Fruit fly (Drosophila melanogaster): ENCODE data around the gene CG17855.

CG17855 gene

DNA sequence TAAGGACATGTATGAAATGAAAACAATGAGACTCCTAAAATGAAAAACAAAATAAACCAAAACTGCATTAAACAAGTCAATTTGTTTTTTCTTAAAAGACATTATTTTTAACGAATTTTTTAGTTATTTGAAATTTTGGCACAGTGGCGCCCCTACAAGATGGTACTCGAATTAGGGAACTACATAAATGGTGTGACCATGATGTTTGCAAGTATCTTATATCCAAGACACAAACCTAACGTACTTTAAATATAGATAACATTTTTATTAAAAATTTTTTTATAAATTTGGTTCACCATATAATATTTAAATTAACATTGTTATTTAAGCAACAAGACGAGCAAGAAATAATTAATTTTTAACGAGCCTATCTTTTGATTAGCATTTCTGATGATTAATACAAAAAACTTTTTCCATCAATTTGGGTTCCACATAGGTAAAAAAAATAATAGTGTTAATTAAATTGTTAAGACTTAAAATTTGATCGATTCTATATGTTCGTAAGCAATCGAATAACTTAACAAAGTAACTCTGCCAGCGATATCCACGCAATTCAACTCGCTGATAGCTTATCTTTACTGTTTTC, at the start of gene CG17855:
Gene CG17855, plus strand, starts transcription at position 536 of the 586 bp plus-strand sequence.
- no peak for TF ChIP-seq EcR (GFP tag; optimal IDR thresholded peaks at IDR 0.05)
- TF ChIP-seq psq (optimal IDR thresholded peaks at IDR 0.05), result no peak
- no peak for TF ChIP-seq pan (optimal IDR thresholded peaks at IDR 0.05)
- no peak for TF ChIP-seq usp (GFP tag; optimal IDR thresholded peaks at IDR 0.05)
- no peak for TF ChIP-seq Dll (optimal IDR thresholded peaks at IDR 0.05)
- no peak for TF ChIP-seq CG8478 (optimal IDR thresholded peaks at IDR 0.05)

DNA sequence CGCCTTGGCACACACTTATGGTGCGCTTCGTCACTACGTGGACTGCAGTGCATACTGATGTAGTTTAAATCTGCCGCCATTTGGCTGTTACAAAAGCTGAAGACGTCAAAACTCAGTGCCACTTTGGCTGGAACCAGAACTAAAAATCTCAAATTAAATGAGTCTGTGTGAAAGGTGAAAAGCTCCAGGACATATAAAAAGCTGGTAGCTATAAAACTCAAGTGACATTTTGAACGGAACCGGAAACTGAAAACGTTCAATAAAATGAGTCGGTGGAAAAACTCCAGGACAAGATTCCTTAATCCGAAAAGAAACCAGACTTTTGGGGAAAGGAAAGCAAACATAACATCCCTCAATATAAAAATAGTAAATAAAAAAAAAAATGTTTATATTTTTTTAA, 49.5 kb upstream of the CG17855 start:
- no peak for TF ChIP-seq EcR (GFP tag; optimal IDR thresholded peaks at IDR 0.05)
- no peak for TF ChIP-seq psq (optimal IDR thresholded peaks at IDR 0.05)

DNA sequence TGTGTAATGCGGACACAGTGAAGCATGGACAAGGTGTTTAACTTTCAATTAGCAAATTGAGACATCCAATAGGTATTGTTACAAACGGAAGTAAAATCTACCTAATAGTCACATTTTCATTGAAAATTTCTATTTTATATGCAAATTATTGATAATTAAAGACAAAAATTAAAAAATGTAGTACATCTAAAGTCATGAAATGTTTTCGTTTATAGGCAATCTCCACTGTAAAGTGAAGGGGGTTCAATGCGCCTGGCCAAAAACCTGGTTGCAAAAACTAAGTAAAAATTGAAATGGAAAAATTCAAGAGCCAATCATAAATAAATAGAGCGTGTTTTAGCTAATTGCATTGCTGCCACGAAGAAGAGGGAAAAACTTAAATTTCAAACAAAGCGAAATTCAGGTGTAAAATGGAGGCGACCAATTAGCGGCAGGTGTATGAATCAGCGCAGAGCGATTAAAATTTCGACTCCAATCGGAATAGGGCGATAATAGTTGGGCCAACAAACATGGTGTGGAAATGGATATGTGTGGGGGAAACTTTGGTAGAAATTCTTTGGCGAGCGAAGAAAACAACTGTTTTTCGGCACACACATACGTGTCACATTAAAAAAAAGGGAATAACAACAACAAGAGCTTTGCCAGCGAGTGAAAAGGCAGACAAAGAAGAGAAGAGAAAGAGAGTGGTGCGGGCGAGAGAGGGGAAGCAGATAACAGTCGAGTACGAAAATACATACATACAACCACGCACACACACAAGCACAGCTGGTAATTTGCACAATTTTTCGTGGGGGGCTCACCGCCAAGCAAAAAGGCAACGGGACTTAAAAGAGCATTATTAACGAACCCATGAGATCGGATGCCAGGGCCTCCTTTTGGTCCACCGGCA, 46.7 kb upstream of the CG17855 start:
- TF ChIP-seq usp (GFP tag; optimal IDR thresholded peaks at IDR 0.05), result no peak
- TF ChIP-seq EcR (GFP tag; optimal IDR thresholded peaks at IDR 0.05), result peak in 1 of 2 experiments; percentile 59

DNA sequence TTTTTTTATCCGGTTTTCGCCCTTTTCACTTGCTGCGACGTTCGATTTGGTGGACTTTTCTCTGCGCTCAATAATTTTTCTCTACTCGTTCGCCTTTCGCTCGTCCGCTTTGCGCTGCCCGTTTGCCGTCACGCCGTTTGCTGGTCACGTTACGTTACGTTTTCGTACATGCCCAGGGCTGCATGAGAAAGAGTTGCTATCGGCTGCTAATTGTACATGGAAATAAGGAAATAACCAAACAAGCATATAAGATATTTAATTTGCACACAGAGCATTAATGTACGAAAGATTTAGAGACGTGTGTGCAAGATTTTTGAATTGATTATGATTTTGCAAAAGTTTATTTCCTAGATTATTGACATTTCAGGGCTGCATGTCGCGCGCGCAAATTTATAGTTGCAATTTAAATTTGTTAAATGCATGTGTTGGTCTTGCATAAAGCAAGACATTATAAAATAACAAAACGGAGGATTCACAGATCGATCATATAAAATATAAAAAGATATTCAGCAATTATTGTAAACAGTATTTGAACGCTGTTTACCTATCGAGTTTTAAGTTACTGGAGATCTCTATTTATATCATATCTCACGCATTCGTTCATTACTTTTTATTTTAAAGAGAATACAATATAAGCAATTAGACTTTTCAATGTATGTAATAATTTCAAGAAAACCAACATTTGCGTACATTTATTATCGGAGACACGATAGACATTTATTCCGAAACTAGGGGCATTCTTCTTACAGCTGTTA, 45.5 kb upstream of the CG17855 start, which contains the start of gene Gdi:
Gene Gdi, minus strand, starts transcription at position 214 of the 755 bp plus-strand sequence.
- TF ChIP-seq psq (optimal IDR thresholded peaks at IDR 0.05) (peak; percentile 3), usp (GFP tag; optimal IDR thresholded peaks at IDR 0.05) (no peak)

DNA sequence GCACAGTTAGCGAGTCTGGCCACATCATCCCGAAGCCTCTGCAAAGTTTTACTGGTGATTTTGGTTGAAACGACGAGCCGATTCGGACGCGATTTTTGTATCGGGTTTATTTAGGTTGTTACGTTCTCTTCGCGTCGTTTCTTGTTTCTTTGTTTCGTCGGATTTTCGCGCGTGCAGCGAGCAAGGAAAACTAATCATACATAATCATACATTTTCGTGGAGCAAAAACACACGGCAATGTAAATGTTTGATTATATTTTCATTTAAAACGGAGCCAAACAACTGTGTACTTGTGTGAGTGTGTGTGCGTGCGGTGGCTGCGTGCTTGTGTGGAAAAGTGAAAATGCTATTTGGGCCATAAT, 44.9 kb upstream of the CG17855 start, which contains the start of gene CG33298:
Gene CG33298, plus strand, starts transcription at position 57 of the 362 bp plus-strand sequence.
- no peak for TF ChIP-seq psq (optimal IDR thresholded peaks at IDR 0.05)
- no peak for TF ChIP-seq usp (GFP tag; optimal IDR thresholded peaks at IDR 0.05)
- no peak for TF ChIP-seq pan (optimal IDR thresholded peaks at IDR 0.05)
- TF ChIP-seq CG8478 (optimal IDR thresholded peaks at IDR 0.05), result no peak
- no peak for TF ChIP-seq EcR (GFP tag; optimal IDR thresholded peaks at IDR 0.05)
- no peak for TF ChIP-seq Dll (optimal IDR thresholded peaks at IDR 0.05)

DNA sequence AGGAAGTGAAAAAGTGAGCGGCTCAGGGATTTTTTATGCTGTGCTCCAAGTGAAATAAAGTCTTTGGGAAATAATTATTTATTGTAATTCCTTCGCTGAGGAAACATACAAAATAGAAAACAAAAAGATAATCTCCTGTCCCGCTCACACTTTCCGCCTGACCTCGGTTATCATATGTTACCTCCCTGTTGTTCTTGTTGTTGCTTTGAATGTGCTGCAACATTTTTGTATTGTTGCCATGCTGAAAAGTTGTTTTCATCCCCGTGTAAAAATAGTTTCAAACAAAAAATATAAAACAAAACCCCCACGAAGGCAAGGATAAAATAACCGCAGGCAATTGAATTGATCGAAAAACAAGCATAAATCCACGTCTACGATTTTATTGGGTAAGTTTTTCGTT, 44.5 kb upstream of the CG17855 start:
- TF ChIP-seq pan (optimal IDR thresholded peaks at IDR 0.05) (no peak), CG8478 (optimal IDR thresholded peaks at IDR 0.05) (no peak), usp (GFP tag; optimal IDR thresholded peaks at IDR 0.05) (no peak), psq (optimal IDR thresholded peaks at IDR 0.05) (no peak), Dll (optimal IDR thresholded peaks at IDR 0.05) (no peak), EcR (GFP tag; optimal IDR thresholded peaks at IDR 0.05) (no peak)

DNA sequence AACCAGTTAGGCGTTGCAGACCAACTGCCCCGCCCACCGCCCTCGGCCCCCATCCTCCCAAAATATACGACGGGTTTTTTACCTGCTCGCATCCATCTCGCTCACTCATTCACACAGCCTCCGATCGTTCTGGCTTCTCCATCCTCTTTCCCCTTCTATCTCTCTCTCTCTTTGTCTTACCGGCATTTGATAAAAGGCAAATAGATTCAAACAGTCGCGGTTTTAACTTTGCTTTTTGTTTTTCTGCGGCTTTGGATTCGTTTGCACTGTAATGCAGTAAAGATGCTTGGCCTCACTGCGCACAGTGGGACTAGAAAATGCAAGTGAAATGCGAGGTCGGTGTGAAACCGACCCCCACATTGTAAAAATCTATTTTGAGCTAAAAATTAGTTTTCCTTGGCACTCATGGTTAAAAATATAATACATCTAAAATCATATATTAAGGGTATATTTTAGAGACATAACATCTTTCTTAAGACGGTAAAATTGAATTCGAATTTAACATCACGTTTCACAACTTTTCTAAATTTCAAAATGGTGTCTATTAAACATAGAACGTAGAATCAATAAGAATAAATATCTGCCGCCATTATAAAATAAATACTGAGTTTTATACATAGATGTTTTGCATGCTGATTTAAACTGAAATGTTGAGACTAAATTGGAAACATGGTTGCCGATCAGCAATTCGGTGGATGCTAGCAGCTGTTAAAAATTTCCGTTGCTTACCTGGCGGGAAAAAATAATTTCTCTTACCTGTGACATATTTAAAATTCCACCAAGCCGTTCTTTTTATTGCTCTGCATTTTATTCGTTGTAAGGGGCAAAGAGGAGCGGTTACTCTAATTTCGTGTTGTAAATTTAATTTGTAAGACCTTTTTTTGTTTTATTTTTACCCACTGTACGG, 43.7 kb upstream of the CG17855 start:
- no peak for TF ChIP-seq Dll (optimal IDR thresholded peaks at IDR 0.05)
- TF ChIP-seq EcR (GFP tag; optimal IDR thresholded peaks at IDR 0.05), result peak in 1 of 2 experiments; percentile 15

DNA sequence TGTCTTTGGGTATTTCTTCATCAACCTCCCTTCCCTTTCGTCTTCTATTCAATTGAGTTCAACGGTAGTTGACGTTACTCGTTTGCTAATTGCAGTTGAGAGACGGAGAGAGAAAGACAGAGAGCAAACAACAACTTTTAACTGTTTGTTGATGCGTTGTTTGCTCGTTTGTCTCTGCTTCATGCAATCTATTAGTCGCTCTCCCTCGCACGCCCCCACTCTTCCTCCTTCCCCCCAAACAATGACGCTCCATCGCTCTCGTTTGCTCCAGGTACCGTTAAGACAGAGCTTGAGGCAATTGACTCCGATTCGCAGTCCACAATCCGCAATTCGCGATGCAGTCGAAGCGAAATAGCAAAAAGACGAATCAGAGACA, 43.0 kb upstream of the CG17855 start:
- TF ChIP-seq Dll (optimal IDR thresholded peaks at IDR 0.05) (no peak), EcR (GFP tag; optimal IDR thresholded peaks at IDR 0.05) (peak in 1 of 2 experiments; percentile 61)

DNA sequence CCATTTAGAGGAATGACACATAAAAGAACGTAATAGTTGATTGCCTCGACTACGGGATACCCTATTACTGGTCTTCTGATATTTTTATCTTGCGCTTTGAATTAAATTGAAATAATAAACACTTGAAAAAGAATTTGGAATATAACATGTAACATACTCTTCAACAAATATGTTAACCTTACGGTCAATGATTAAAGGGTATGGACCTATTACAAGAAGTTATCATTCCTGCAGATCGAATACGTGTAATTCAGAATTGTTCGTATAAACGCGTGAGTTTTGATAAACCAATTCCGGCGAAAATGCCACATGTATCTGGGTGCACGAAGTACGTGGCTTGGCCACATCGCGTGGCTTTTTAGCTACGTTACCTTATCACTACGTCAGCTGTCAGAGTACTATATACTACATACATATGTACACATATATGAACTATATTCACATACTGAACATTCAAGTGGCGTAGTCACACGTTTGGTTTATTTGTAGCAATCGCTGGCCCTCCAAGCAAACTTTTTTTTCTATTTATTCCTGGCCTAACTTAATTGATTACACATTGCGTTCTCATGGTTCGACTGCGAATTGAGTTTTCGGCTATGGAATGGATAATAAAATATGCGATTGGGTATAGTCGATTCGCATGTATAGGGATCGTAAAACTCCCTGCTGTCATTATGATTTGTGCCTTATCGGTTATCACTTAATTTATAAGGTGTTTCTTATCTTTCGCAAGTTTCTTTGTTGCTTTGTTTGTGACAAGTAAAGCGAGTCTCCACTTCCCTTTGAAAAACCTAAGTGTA, 41.9 kb upstream of the CG17855 start:
- TF ChIP-seq psq (optimal IDR thresholded peaks at IDR 0.05), result no peak
- TF ChIP-seq usp (GFP tag; optimal IDR thresholded peaks at IDR 0.05), result no peak
- TF ChIP-seq Dll (optimal IDR thresholded peaks at IDR 0.05), result no peak
- no peak for TF ChIP-seq EcR (GFP tag; optimal IDR thresholded peaks at IDR 0.05)
- no peak for TF ChIP-seq CG8478 (optimal IDR thresholded peaks at IDR 0.05)
- TF ChIP-seq pan (optimal IDR thresholded peaks at IDR 0.05), result no peak

DNA sequence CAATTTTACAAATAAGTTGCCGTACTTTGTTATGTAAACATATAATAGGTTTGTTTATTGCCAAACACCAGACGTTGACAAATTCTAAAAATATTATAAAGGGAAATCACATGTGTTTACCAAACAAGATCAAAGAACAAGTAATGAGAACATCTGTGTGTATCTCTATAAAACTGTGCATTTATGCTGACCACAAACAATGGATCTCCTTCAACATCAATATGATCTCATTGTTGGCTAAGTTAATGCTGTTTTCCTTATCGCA, 41.4 kb upstream of the CG17855 start:
- TF ChIP-seq psq (optimal IDR thresholded peaks at IDR 0.05) (no peak), pan (optimal IDR thresholded peaks at IDR 0.05) (no peak), CG8478 (optimal IDR thresholded peaks at IDR 0.05) (no peak), Dll (optimal IDR thresholded peaks at IDR 0.05) (no peak), usp (GFP tag; optimal IDR thresholded peaks at IDR 0.05) (no peak), EcR (GFP tag; optimal IDR thresholded peaks at IDR 0.05) (no peak)

DNA sequence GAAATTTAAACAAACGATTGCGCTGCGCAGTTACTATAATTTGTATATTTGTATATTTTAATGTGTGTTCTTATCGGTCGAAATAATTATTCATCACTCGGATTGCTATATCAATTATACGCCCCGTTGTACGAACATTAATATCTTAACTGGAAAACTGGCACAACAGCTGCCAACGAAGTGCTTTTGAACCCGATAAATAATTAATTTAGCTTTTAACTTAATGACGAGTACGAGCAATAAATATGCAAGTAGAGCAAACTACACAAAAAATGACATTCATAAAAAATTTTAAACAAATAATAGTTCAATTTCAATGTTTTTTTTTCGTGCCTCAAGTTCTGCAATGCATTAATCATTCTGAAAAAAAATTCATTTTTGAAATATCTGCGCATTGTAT, 39.9 kb upstream of the CG17855 start:
- TF ChIP-seq CG8478 (optimal IDR thresholded peaks at IDR 0.05) (no peak), pan (optimal IDR thresholded peaks at IDR 0.05) (no peak), usp (GFP tag; optimal IDR thresholded peaks at IDR 0.05) (no peak), psq (optimal IDR thresholded peaks at IDR 0.05) (no peak), EcR (GFP tag; optimal IDR thresholded peaks at IDR 0.05) (no peak), Dll (optimal IDR thresholded peaks at IDR 0.05) (no peak)
